Worm (Caenorhabditis elegans): ENCODE measurements around the gene hadb-1.

Gene hadb-1

ce11 chrIII:8734327-8734885, 46.1 kb upstream of the hadb-1 start (continued):
- TF ChIP-seq nhr-237 (tag; optimal IDR thresholded peaks at IDR 0.05) (no peak), pha-4 (GFP tag; IDR thresholded peaks at IDR 0.05) (no peak), pha-4 (tag; optimal IDR thresholded peaks at IDR 0.05) (peak; percentile 11), lin-13 (GFP tag; optimal IDR thresholded peaks at IDR 0.05) (peak; percentile 7), saeg-2 (GFP tag; IDR thresholded peaks at IDR 0.05) (0 out of 2 replicates have a peak, but pooled peaks have one; percentile 67), hlh-11 (tag; optimal IDR thresholded peaks at IDR 0.05) (peak; percentile 86), ceh-28 (tag; optimal IDR thresholded peaks at IDR 0.05) (no peak), daf-12 (tag; optimal IDR thresholded peaks at IDR 0.05) (no peak), lim-7 (GFP tag; IDR thresholded peaks at IDR 0.05) (no peak), dve-1 (tag; optimal IDR thresholded peaks at IDR 0.05; ENCODE audit: insufficient read depth) (peak; percentile 47), ztf-7 (tag; optimal IDR thresholded peaks at IDR 0.05) (peak; percentile 79), nhr-77 (tag; optimal IDR thresholded peaks at IDR 0.05) (no peak), dpl-1 (GFP tag; optimal IDR thresholded peaks at IDR 0.05) (no peak), nhr-76 (tag; optimal IDR thresholded peaks at IDR 0.05) (no peak), cey-2 (tag; optimal IDR thresholded peaks at IDR 0.05; ENCODE audit: borderline replicate concordance, insufficient read depth) (no peak), lir-3 (tag; optimal IDR thresholded peaks at IDR 0.05) (no peak), ceh-62 (tag; optimal IDR thresholded peaks at IDR 0.05) (no peak), hif-1 (tag; optimal IDR thresholded peaks at IDR 0.05) (peak in 1 of 2 experiments; percentile 34), tag-97 (GFP tag; IDR thresholded peaks at IDR 0.05) (no peak), R02D3.7 (tag; optimal IDR thresholded peaks at IDR 0.05) (no peak), egl-43 (GFP tag; IDR thresholded peaks at IDR 0.05) (no peak), mxl-3 (GFP tag; optimal IDR thresholded peaks at IDR 0.05) (peak; percentile 65), Y105C5A.15 (GFP tag; IDR thresholded peaks at IDR 0.05) (no peak), hlh-30 (tag; optimal IDR thresholded peaks at IDR 0.05; ENCODE audit: insufficient read depth) (peak; percentile 78)

ce11 chrIII:8733667-8734066, 45.4 kb upstream of the hadb-1 start:
- no peak for TF ChIP-seq nhr-111 (GFP tag; optimal IDR thresholded peaks at IDR 0.05)
- no peak for TF ChIP-seq lin-29 (GFP tag; IDR thresholded peaks at IDR 0.05)
- TF ChIP-seq T26A8.4 (GFP tag; IDR thresholded peaks at IDR 0.05) = no peak
- no peak for TF ChIP-seq spr-1 (tag; optimal IDR thresholded peaks at IDR 0.05)
- no peak for TF ChIP-seq zfp-3 (GFP tag; conservative IDR thresholded peaks at IDR 0.05)
- no peak for TF ChIP-seq skn-1 (tag; optimal IDR thresholded peaks at IDR 0.05)
- TF ChIP-seq nhr-6 (tag; optimal IDR thresholded peaks at IDR 0.05) = no peak
- TF ChIP-seq sdz-12 (GFP tag; optimal IDR thresholded peaks at IDR 0.05) = no peak
- no peak for TF ChIP-seq daf-8 (GFP tag; IDR thresholded peaks at IDR 0.05)
- peak; percentile 8 for TF ChIP-seq aha-1 (tag)
- no peak for TF ChIP-seq zip-2 (tag; optimal IDR thresholded peaks at IDR 0.05)
- TF ChIP-seq lsy-2 (tag; optimal IDR thresholded peaks at IDR 0.05) = no peak
- peak; percentile 56 for TF ChIP-seq nhr-102 (tag; optimal IDR thresholded peaks at IDR 0.05)
- no peak for TF ChIP-seq ztf-11 (tag; optimal IDR thresholded peaks at IDR 0.05)
- no peak for TF ChIP-seq snpc-4 (tag; optimal IDR thresholded peaks at IDR 0.05)
- TF ChIP-seq cey-2 (tag; optimal IDR thresholded peaks at IDR 0.05; ENCODE audit: borderline replicate concordance, insufficient read depth) = no peak
- peak; percentile 24; the same call in 1 of the 2 replicates for TF ChIP-seq lin-38 (GFP tag; IDR thresholded peaks at IDR 0.05)
- no peak for TF ChIP-seq ZK546.5 (tag; optimal IDR thresholded peaks at IDR 0.05)
- TF ChIP-seq madf-5 (GFP tag; IDR thresholded peaks at IDR 0.05) = no peak
- TF ChIP-seq ZK337.2 (GFP tag; IDR thresholded peaks at IDR 0.05) = no peak
- TF ChIP-seq nhr-28 (tag; optimal IDR thresholded peaks at IDR 0.05) = peak; percentile 44
- no peak for TF ChIP-seq attf-4 (tag; optimal IDR thresholded peaks at IDR 0.05)
- no peak for TF ChIP-seq ama-1 (optimal IDR thresholded peaks at IDR 0.05)
- no peak for TF ChIP-seq madf-9 (GFP tag; conservative IDR thresholded peaks at IDR 0.05)
- TF ChIP-seq nhr-42 (GFP tag; IDR thresholded peaks at IDR 0.05) = no peak
- TF ChIP-seq zfp-2 (tag; optimal IDR thresholded peaks at IDR 0.05) = no peak
- TF ChIP-seq gei-8 (GFP tag; optimal IDR thresholded peaks at IDR 0.05) = no peak
- TF ChIP-seq php-3 (GFP tag; IDR thresholded peaks at IDR 0.05) = peak; percentile 72
- TF ChIP-seq dmd-9 (GFP tag; IDR thresholded peaks at IDR 0.05) = no peak
- no peak for TF ChIP-seq arid-1 (GFP tag; conservative IDR thresholded peaks at IDR 0.05)
- TF ChIP-seq tag-97 (GFP tag; IDR thresholded peaks at IDR 0.05) = no peak
